Worm (Caenorhabditis elegans) whole organism, mixed stage, embryonic: Measurements from ENCODE around the gene mrpl-46.
"Not testable (repeated sequence)": the region's sequence is repeated elsewhere in the genome, so short reads cannot be mapped to it uniquely, and the experiment has no call there.

Experiments
- M03D4.4 ChIP-seq: sonication (generic microtip); optimal IDR thresholded peaks from 2 replicates; lab custom pipeline; 2017; ENCODE audit warnings: mild to moderate bottlenecking, missing genetic modification characterization, missing compliant biosample characterization
- bed-3 ChIP-seq: fragments of 200-800 bp; sonication (Bioruptor generic); optimal IDR thresholded peaks from 3 replicates; lab custom pipeline; 2018; ENCODE audit warnings: mild to moderate bottlenecking, missing genetic modification characterization, moderate library complexity, missing compliant biosample characterization
- blmp-1 ChIP-seq: fragments of 150-350 bp; optimal IDR thresholded peaks from 2 replicates; lab custom pipeline; 2014; ENCODE audit warnings: missing biosample characterization, missing genetic modification characterization
- ceh-39 ChIP-seq: fragments of 150-350 bp; optimal IDR thresholded peaks from 2 replicates; lab custom pipeline; 2014; ENCODE audit warnings: missing biosample characterization, missing genetic modification characterization
- ces-1 ChIP-seq: fragments of 150-350 bp; optimal IDR thresholded peaks from 2 replicates; lab custom pipeline; 2014; ENCODE audit warnings: missing biosample characterization, missing genetic modification reagents, missing genetic modification characterization
- cnd-1 ChIP-seq: fragments of 200-800 bp; sonication (Bioruptor generic); optimal IDR thresholded peaks from 2 replicates; lab custom pipeline; 2018; ENCODE audit warnings: mild to moderate bottlenecking, missing genetic modification characterization, missing compliant biosample characterization
- drap-1 ChIP-seq: fragments of 200-800 bp; sonication (Bioruptor generic); optimal IDR thresholded peaks from 3 replicates; lab custom pipeline; 2018; ENCODE audit warnings: mild to moderate bottlenecking, missing genetic modification characterization, missing compliant biosample characterization
- elt-1 ChIP-seq: sonication (generic microtip); optimal IDR thresholded peaks from 2 replicates; lab custom pipeline; 2017; ENCODE audit warnings: missing genetic modification characterization, mild to moderate bottlenecking, missing compliant biosample characterization, antibody characterized with exemption, moderate library complexity, borderline replicate concordance; ENCODE audit not compliant: insufficient read depth
- elt-3 ChIP-seq: fragments of 150-350 bp; optimal IDR thresholded peaks from 2 replicates; lab custom pipeline; 2014; ENCODE audit warnings: missing biosample characterization, missing genetic modification characterization
- ham-2 ChIP-seq: fragments of 200-800 bp; sonication (Bioruptor generic); optimal IDR thresholded peaks from 2 replicates; lab custom pipeline; 2018; ENCODE audit warnings: mild to moderate bottlenecking, missing genetic modification characterization, missing compliant biosample characterization
- hlh-1 ChIP-seq: fragments of 150-350 bp; optimal IDR thresholded peaks from 2 replicates; lab custom pipeline; 2014; ENCODE audit warnings: missing biosample characterization, missing genetic modification reagents, missing genetic modification characterization
- lin-13 ChIP-seq: fragments of 150-350 bp; optimal IDR thresholded peaks from 2 replicates; lab custom pipeline; 2014; ENCODE audit warnings: missing biosample characterization, missing genetic modification characterization
- lin-32 ChIP-seq: fragments of 200-800 bp; sonication (Bioruptor generic); optimal IDR thresholded peaks from 2 replicates; lab custom pipeline; 2018; ENCODE audit warnings: mild to moderate bottlenecking, missing genetic modification characterization, missing compliant biosample characterization
- mab-5 ChIP-seq: fragments of 150-350 bp; optimal IDR thresholded peaks from 2 replicates; lab custom pipeline; 2014; ENCODE audit warnings: missing biosample characterization, missing genetic modification characterization
- mep-1 ChIP-seq: fragments of 150-350 bp; optimal IDR thresholded peaks from 2 replicates; lab custom pipeline; 2017; ENCODE audit warnings: missing biosample characterization, missing genetic modification reagents, missing genetic modification characterization, inconsistent platforms
- nhr-12 ChIP-seq: fragments of 150-350 bp; optimal IDR thresholded peaks from 2 replicates; lab custom pipeline; 2014; ENCODE audit warnings: missing biosample characterization, missing genetic modification characterization
- nhr-2 ChIP-seq: fragments of 150-350 bp; optimal IDR thresholded peaks from 2 replicates; lab custom pipeline; 2014; ENCODE audit warnings: missing biosample characterization, missing genetic modification characterization
- pha-4 ChIP-seq: fragments of 150-350 bp; optimal IDR thresholded peaks from 2 replicates; lab custom pipeline; 2018; ENCODE audit warnings: missing biosample characterization, missing genetic modification reagents, missing genetic modification characterization
- unc-120 ChIP-seq: sonication (generic microtip); optimal IDR thresholded peaks from 2 replicates; lab custom pipeline; 2017; ENCODE audit warnings: missing genetic modification characterization, missing compliant biosample characterization; ENCODE audit not compliant: poor library complexity, severe bottlenecking
- unc-39 ChIP-seq: fragments of 150-350 bp; optimal IDR thresholded peaks from 2 replicates; lab custom pipeline; 2014; ENCODE audit warnings: missing biosample characterization, missing genetic modification characterization
- unc-62 ChIP-seq: fragments of 150-350 bp; optimal IDR thresholded peaks from 2 replicates; lab custom pipeline; 2014; ENCODE audit warnings: missing biosample characterization, missing genetic modification reagents, missing genetic modification characterization
- zip-8 ChIP-seq: fragments of 150-350 bp; optimal IDR thresholded peaks from 2 replicates; lab custom pipeline; 2014; ENCODE audit warnings: missing biosample characterization, missing genetic modification characterization
- ztf-11 ChIP-seq: fragments of 150-350 bp; optimal IDR thresholded peaks from 2 replicates; lab custom pipeline; 2014; ENCODE audit warnings: missing biosample characterization, missing genetic modification characterization

Gene mrpl-46

ce11 chrIV:760267-760666 is 40.4 kb upstream of the mrpl-46 start, which contains the start of gene gst-40:
TSS of gene gst-40 (plus strand) at chrIV:760502.
- no peak for TF ChIP-seq unc-62 (GFP tag; lab: Kevin White, UChicago)

- TF ChIP-seq ham-2 (GFP tag; lab: Kevin White, UChicago) (no peak), elt-3 (no peak), elt-1 (tag; lab: Kevin White, UChicago) (no peak)
Measured at ce11 chrIV:762016-762459, 38.6 kb upstream of the mrpl-46 start.

ce11 chrIV:762486-763376 is 37.9 kb upstream of the mrpl-46 start:
- TF ChIP-seq elt-3: no peak
- TF ChIP-seq blmp-1 (tag; lab: Kevin White, UChicago): no peak
- TF ChIP-seq ham-2 (GFP tag; lab: Kevin White, UChicago): no peak
- no peak for TF ChIP-seq drap-1 (GFP tag; lab: Kevin White, UChicago)
- TF ChIP-seq nhr-12 (tag; lab: Kevin White, UChicago): no peak
- TF ChIP-seq hlh-1 (tag; lab: Kevin White, UChicago): no peak
- no peak for TF ChIP-seq unc-62 (GFP tag; lab: Kevin White, UChicago)
- no peak for TF ChIP-seq zip-8 (tag; lab: Kevin White, UChicago)
- no peak for TF ChIP-seq lin-32 (GFP tag; lab: Kevin White, UChicago)
- no peak for TF ChIP-seq pha-4 (tag; lab: Kevin White, UChicago)
- no peak for TF ChIP-seq nhr-2 (tag; lab: Kevin White, UChicago)
- TF ChIP-seq unc-39: no peak

- no peak for TF ChIP-seq cnd-1 (tag; lab: Kevin White, UChicago)
- no peak for TF ChIP-seq ham-2 (GFP tag; lab: Kevin White, UChicago)
- no peak for TF ChIP-seq unc-120 (tag; lab: Kevin White, UChicago)
- TF ChIP-seq lin-13 (tag; lab: Kevin White, UChicago): no peak
- no peak for TF ChIP-seq blmp-1 (tag; lab: Kevin White, UChicago)
- no peak for TF ChIP-seq mab-5
- no peak for TF ChIP-seq ceh-39 (tag; lab: Kevin White, UChicago)
- TF ChIP-seq lin-32 (GFP tag; lab: Kevin White, UChicago): no peak
- TF ChIP-seq mep-1 (tag; lab: Kevin White, UChicago): no peak
- TF ChIP-seq hlh-1 (tag; lab: Kevin White, UChicago): no peak
- no peak for TF ChIP-seq M03D4.4 (tag; lab: Kevin White, UChicago)
Measured at ce11 chrIV:763377-764063, 37.1 kb upstream of the mrpl-46 start, which contains the start of gene col-103. TSS of gene col-103 (minus strand) at chrIV:763678.

- TF ChIP-seq ham-2 (GFP tag; lab: Kevin White, UChicago) (peak; percentile 31), zip-8 (tag; lab: Kevin White, UChicago) (no peak), ces-1 (GFP tag; lab: Kevin White, UChicago) (no peak), pha-4 (tag; lab: Kevin White, UChicago) (no peak), drap-1 (GFP tag; lab: Kevin White, UChicago) (no peak), ceh-39 (tag; lab: Kevin White, UChicago) (no peak), blmp-1 (tag; lab: Kevin White, UChicago) (peak; percentile 93), ztf-11 (tag; lab: Kevin White, UChicago) (no peak), bed-3 (GFP tag; lab: Kevin White, UChicago) (no peak)
Measured at ce11 chrIV:768312-768711, 32.3 kb upstream of the mrpl-46 start, which contains the start of gene F56B3.2. TSS of gene F56B3.2 (minus strand) at chrIV:768584.

- not testable (repeated sequence) for TF ChIP-seq nhr-12, elt-1, mep-1 (tag; lab: Kevin White, UChicago)
Measured at ce11 chrIV:771061-771460, 29.6 kb upstream of the mrpl-46 start, which contains the start of gene F56B3.9. TSS of gene F56B3.9 (plus strand) at chrIV:771361.
